Worm (Caenorhabditis elegans) whole organism, L1 larva: ENCODE measurements around the gene Y105C5A.15.

Experiments used
- C16A3.4 ChIP-seq: fragments of 150-350 bp; optimal IDR thresholded peaks from 2 replicates; lab custom pipeline; 2014; ENCODE audit warnings: missing biosample characterization, missing genetic modification characterization
- F16B12.6 ChIP-seq: fragments of 150-350 bp; optimal IDR thresholded peaks from 2 replicates; lab custom pipeline; 2014; ENCODE audit warnings: missing biosample characterization, missing genetic modification characterization
- aly-2 ChIP-seq: fragments of 150-350 bp; optimal IDR thresholded peaks from 2 replicates; lab custom pipeline; 2014; ENCODE audit warnings: missing biosample characterization, missing genetic modification characterization
- blmp-1 ChIP-seq: fragments of 150-350 bp; optimal IDR thresholded peaks from 2 replicates; lab custom pipeline; 2014; ENCODE audit warnings: missing biosample characterization, missing genetic modification characterization
- ceh-8 ChIP-seq: fragments of 200-800 bp; sonication (Bioruptor generic); optimal IDR thresholded peaks from 2 replicates; lab custom pipeline; 2018; ENCODE audit warnings: mild to moderate bottlenecking, missing genetic modification characterization, moderate library complexity, missing compliant biosample characterization
- ceh-82 ChIP-seq, 3 experiments: fragments of 150-350 bp in 1 of 3; sonication (generic microtip) in 2 of 3; optimal IDR thresholded peaks; 2 replicates each; lab custom pipeline; 2014 to 2017; ENCODE audit warnings: missing biosample characterization in 3 of 3, missing genetic modification characterization in 3 of 3
- ceh-88 ChIP-seq: fragments of 200-800 bp; sonication (Bioruptor generic); IDR thresholded peaks from 2 replicates; pipeline ENCODE4 v1.3.6; 2022; ENCODE audit warnings: missing genetic modification characterization, missing compliant biosample characterization
- dpl-1 ChIP-seq, 3 experiments: fragments of 150-350 bp in 2 of 3; sonication (generic microtip) in 1 of 3; optimal IDR thresholded peaks; 2 replicates each; lab custom pipeline; 2014 to 2017; ENCODE audit warnings: missing biosample characterization in 3 of 3, missing genetic modification characterization in 3 of 3, missing genetic modification reagents in 3 of 3
- dsc-1 ChIP-seq: sonication (generic microtip); optimal IDR thresholded peaks from 2 replicates; lab custom pipeline; 2016; ENCODE audit warnings: mild to moderate bottlenecking, missing genetic modification characterization, missing compliant biosample characterization
- efl-1 ChIP-seq, 4 experiments: fragments of 150-350 bp; optimal IDR thresholded peaks in 3 of 4; peaks in 1 of 4; 1 replicate in 1 of 4; 2 replicates in 3 of 4; lab custom pipeline; 2014; ENCODE audit warnings: missing biosample characterization in 2 of 4, missing genetic modification characterization in 2 of 4, missing genetic modification reagents in 2 of 4
- efl-3 ChIP-seq: fragments of 200-800 bp; sonication (Bioruptor generic); optimal IDR thresholded peaks from 2 replicates; lab custom pipeline; 2018; ENCODE audit warnings: mild to moderate bottlenecking, missing genetic modification characterization, missing compliant biosample characterization
- egl-13 ChIP-seq: sonication (generic microtip); optimal IDR thresholded peaks from 2 replicates; lab custom pipeline; 2016; ENCODE audit warnings: missing genotype, missing genetic modification reagents, missing genetic modification characterization, missing compliant biosample characterization
- elt-2 ChIP-seq: sonication (generic microtip); optimal IDR thresholded peaks from 2 replicates; lab custom pipeline; 2016; ENCODE audit warnings: missing genetic modification characterization, mild to moderate bottlenecking, inconsistent platforms, missing compliant biosample characterization, missing genetic modification reagents
- elt-3 ChIP-seq, 6 experiments: fragments of 150-350 bp in 1 of 6; sonication (generic microtip); optimal IDR thresholded peaks; 2 replicates each; lab custom pipeline; 2017 to 2018; ENCODE audit warnings: missing biosample characterization in 6 of 6, missing genetic modification characterization in 6 of 6, inconsistent platforms in 1 of 6
- fkh-10 ChIP-seq: sonication (generic microtip); optimal IDR thresholded peaks from 2 replicates; lab custom pipeline; 2017; ENCODE audit warnings: missing biosample characterization, missing genetic modification reagents, missing genetic modification characterization
- fkh-4 ChIP-seq: sonication (generic microtip); optimal IDR thresholded peaks from 2 replicates; lab custom pipeline; 2016; ENCODE audit warnings: missing compliant biosample characterization, missing genetic modification characterization, borderline replicate concordance
- fkh-8 ChIP-seq: sonication (generic microtip); optimal IDR thresholded peaks from 2 replicates; lab custom pipeline; 2016; ENCODE audit warnings: mild to moderate bottlenecking, missing genetic modification characterization, missing compliant biosample characterization
- grh-1 ChIP-seq: fragments of 200-800 bp; sonication (Bioruptor generic); IDR thresholded peaks from 2 replicates; pipeline ENCODE4 v1.3.6; 2022; ENCODE audit warnings: missing genetic modification reagents, missing genetic modification characterization, missing compliant biosample characterization
- hpl-2 ChIP-seq: fragments of 150-350 bp; optimal IDR thresholded peaks from 2 replicates; lab custom pipeline; 2014; ENCODE audit warnings: missing biosample characterization, missing genetic modification reagents, missing genetic modification characterization
- irx-1 ChIP-seq: sonication (generic microtip); optimal IDR thresholded peaks from 2 replicates; lab custom pipeline; 2016; ENCODE audit warnings: missing genetic modification characterization, missing compliant biosample characterization
- jun-1 ChIP-seq: fragments of 150-350 bp; optimal IDR thresholded peaks from 2 replicates; lab custom pipeline; 2014; ENCODE audit warnings: missing biosample characterization, missing genetic modification reagents, missing genetic modification characterization
- lin-14 ChIP-seq: fragments of 200-800 bp; sonication (Bioruptor generic); optimal IDR thresholded peaks from 2 replicates; lab custom pipeline; 2018; ENCODE audit warnings: mild to moderate bottlenecking, missing genetic modification characterization, moderate library complexity, missing compliant biosample characterization
- lin-15B ChIP-seq: fragments of 150-350 bp; sonication (generic microtip); optimal IDR thresholded peaks from 3 replicates; lab custom pipeline; 2014; ENCODE audit warnings: missing biosample characterization, missing genetic modification characterization
- lin-35 ChIP-seq, 2 experiments: fragments of 150-350 bp; optimal IDR thresholded peaks; 2 replicates each; lab custom pipeline; 2014; ENCODE audit warnings: missing biosample characterization in 2 of 2, missing genetic modification characterization in 2 of 2, missing genetic modification reagents in 2 of 2
- lir-3 ChIP-seq: sonication (generic microtip); optimal IDR thresholded peaks from 2 replicates; lab custom pipeline; 2016; ENCODE audit warnings: mild to moderate bottlenecking, missing genetic modification characterization, moderate library complexity, missing compliant biosample characterization; ENCODE audit not compliant: poor library complexity
- lsy-2 ChIP-seq, 2 experiments: fragments of 150-350 bp; optimal IDR thresholded peaks; 2 replicates each; lab custom pipeline; 2014; ENCODE audit warnings: missing biosample characterization in 2 of 2, missing genetic modification characterization in 2 of 2
- mef-2 ChIP-seq: fragments of 150-350 bp; optimal IDR thresholded peaks from 2 replicates; lab custom pipeline; 2014; ENCODE audit warnings: missing biosample characterization, missing genetic modification characterization
- mep-1 ChIP-seq: fragments of 150-350 bp; optimal IDR thresholded peaks from 2 replicates; lab custom pipeline; 2014; ENCODE audit warnings: missing biosample characterization, missing genetic modification characterization
- nhr-11 ChIP-seq: fragments of 150-350 bp; optimal IDR thresholded peaks from 2 replicates; lab custom pipeline; 2014; ENCODE audit warnings: missing biosample characterization, missing genetic modification characterization
- nhr-19 ChIP-seq: fragments of 200-800 bp; sonication (Bioruptor generic); conservative IDR thresholded peaks from 2 replicates; pipeline ENCODE4 v1.3.6; 2022; ENCODE audit warnings: missing genetic modification characterization, missing compliant biosample characterization
- nhr-20 ChIP-seq: sonication (generic microtip); optimal IDR thresholded peaks from 2 replicates; lab custom pipeline; 2016; ENCODE audit warnings: mild to moderate bottlenecking, missing genetic modification characterization, missing compliant biosample characterization
- nhr-237 ChIP-seq: fragments of 150-350 bp; optimal IDR thresholded peaks from 2 replicates; lab custom pipeline; 2014; ENCODE audit warnings: missing biosample characterization, missing genetic modification characterization
- nhr-47 ChIP-seq: sonication (generic microtip); optimal IDR thresholded peaks from 2 replicates; lab custom pipeline; 2016; ENCODE audit warnings: mild to moderate bottlenecking, missing genetic modification characterization, moderate library complexity, missing compliant biosample characterization
- nhr-71 ChIP-seq: sonication (generic microtip); optimal IDR thresholded peaks from 2 replicates; lab custom pipeline; 2016; ENCODE audit warnings: mild to moderate bottlenecking, missing genetic modification characterization, moderate library complexity, missing compliant biosample characterization
- nhr-77 ChIP-seq: fragments of 150-350 bp; optimal IDR thresholded peaks from 2 replicates; lab custom pipeline; 2014; ENCODE audit warnings: missing biosample characterization, missing genetic modification characterization
- nhr-85 ChIP-seq: sonication (generic microtip); peaks from one replicate; lab custom pipeline; 2016; ENCODE audit warnings: missing genetic modification characterization, inconsistent platforms, missing compliant biosample characterization
- pax-3 ChIP-seq: fragments of 200-800 bp; sonication (Bioruptor generic); optimal IDR thresholded peaks from 2 replicates; lab custom pipeline; 2018; ENCODE audit warnings: mild to moderate bottlenecking, missing genetic modification characterization, moderate library complexity, missing compliant biosample characterization
- rnt-1 ChIP-seq: sonication (generic microtip); optimal IDR thresholded peaks from 2 replicates; lab custom pipeline; 2016; ENCODE audit warnings: mild to moderate bottlenecking, missing genetic modification characterization, moderate library complexity, missing compliant biosample characterization
- snu-23 ChIP-seq: sonication (generic microtip); optimal IDR thresholded peaks from 2 replicates; lab custom pipeline; 2016; ENCODE audit warnings: missing genetic modification characterization, missing compliant biosample characterization
- sox-4 ChIP-seq: sonication (generic microtip); optimal IDR thresholded peaks from 2 replicates; lab custom pipeline; 2016; ENCODE audit warnings: missing genetic modification characterization, missing compliant biosample characterization
- sup-37 ChIP-seq: fragments of 200-800 bp; sonication (Bioruptor generic); optimal IDR thresholded peaks from 2 replicates; lab custom pipeline; 2018; ENCODE audit warnings: mild to moderate bottlenecking, missing genetic modification characterization, missing compliant biosample characterization
- swsn-7 ChIP-seq: sonication (generic microtip); optimal IDR thresholded peaks from 2 replicates; lab custom pipeline; 2016; ENCODE audit warnings: missing genetic modification characterization, missing compliant biosample characterization
- tbx-2 ChIP-seq: sonication (generic microtip); optimal IDR thresholded peaks from 2 replicates; lab custom pipeline; 2016; ENCODE audit warnings: missing genetic modification characterization, missing compliant biosample characterization
- unc-130 ChIP-seq: fragments of 150-350 bp; optimal IDR thresholded peaks from 2 replicates; lab custom pipeline; 2017; ENCODE audit warnings: missing biosample characterization, missing genetic modification characterization, inconsistent platforms
- unc-86 ChIP-seq: sonication (generic microtip); optimal IDR thresholded peaks from 2 replicates; lab custom pipeline; 2016; ENCODE audit warnings: missing genetic modification characterization, missing compliant biosample characterization
- unc-98 ChIP-seq: fragments of 200-800 bp; sonication (Bioruptor generic); IDR thresholded peaks from 2 replicates; pipeline ENCODE4 v1.3.6; 2022; ENCODE audit warnings: missing genetic modification characterization, missing compliant biosample characterization
- vab-15 ChIP-seq: sonication (generic microtip); optimal IDR thresholded peaks from 2 replicates; lab custom pipeline; 2017; ENCODE audit warnings: missing genotype, mild to moderate bottlenecking, missing genetic modification characterization, missing compliant biosample characterization
- xbp-1 ChIP-seq: sonication (generic microtip); optimal IDR thresholded peaks from 2 replicates; lab custom pipeline; 2016; ENCODE audit warnings: missing genetic modification characterization, missing compliant biosample characterization
- zip-4 ChIP-seq: fragments of 200-800 bp; sonication (Bioruptor generic); optimal IDR thresholded peaks from 2 replicates; lab custom pipeline; 2018; ENCODE audit warnings: mild to moderate bottlenecking, missing genetic modification characterization, moderate library complexity, missing compliant biosample characterization
- ztf-11 ChIP-seq, 2 experiments: sonication (generic microtip); optimal IDR thresholded peaks; 2 replicates each; lab custom pipeline; 2016 to 2017; ENCODE audit warnings: missing genetic modification characterization in 2 of 2, missing biosample characterization in 1 of 2, missing compliant biosample characterization in 1 of 2

The Y105C5A.15 gene

DNA sequence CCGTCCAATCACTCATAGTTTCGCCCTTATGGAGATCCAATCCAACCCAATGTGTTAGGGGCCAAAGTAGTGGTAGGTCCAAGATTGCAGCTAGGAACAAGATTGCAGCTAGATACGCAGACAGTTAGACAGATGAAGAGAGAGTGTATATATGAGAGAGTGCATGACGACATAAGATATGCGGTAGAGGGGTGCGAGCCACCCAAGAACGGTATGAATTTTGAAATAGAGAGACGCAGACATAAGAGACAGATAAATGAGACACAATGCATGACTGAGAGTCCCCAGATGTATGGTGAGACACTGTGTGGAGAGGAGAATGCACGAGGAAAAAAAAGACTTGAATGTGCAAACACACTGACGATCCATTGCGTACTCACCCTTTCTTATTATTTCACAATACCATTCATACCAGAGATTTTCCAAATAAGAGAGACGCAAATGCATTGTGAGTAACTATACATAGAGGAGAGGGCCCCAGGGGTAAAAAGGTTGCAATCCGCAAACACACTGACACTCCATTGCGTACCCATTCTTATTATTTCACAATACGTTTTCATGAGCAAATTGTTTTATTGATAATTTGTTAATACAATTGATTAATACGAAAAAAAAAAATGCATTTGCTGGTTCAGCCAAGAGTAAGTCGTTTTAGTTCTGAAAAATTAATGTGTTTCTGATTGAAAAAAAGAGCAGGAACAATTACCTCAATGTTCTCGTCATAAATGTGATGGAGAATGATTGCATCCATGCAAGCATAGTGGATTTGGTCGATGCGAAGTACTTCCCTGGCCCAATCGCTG lies 42.4 kb upstream of the Y105C5A.15 start, which contains the start of the genes Y105C5A.1268 and Y105C5A.1272:
Y105C5A.1268 (minus strand) TSS at position 51 of the 803 bp plus-strand sequence.
Y105C5A.1272 (plus strand) TSS at position 575 of the 803 bp plus-strand sequence.
- TF ChIP-seq fkh-4: peak; percentile 66
- TF ChIP-seq mef-2 (tag; lab: Kevin White, UChicago): peak; percentile 6
- TF ChIP-seq vab-15 (tag; lab: Kevin White, UChicago): peak; percentile 20
- TF ChIP-seq lsy-2 (tag; optimal IDR thresholded peaks at IDR 0.05; lab: Kevin White, UChicago): peak; percentile 90 to 91
- TF ChIP-seq rnt-1: peak; percentile 92
- peak; percentile 82 for TF ChIP-seq sup-37 (GFP tag; lab: Kevin White, UChicago)
- TF ChIP-seq efl-3: peak; percentile 46
- peak in 1 of 2 experiments; percentile 76 for TF ChIP-seq ztf-11 (tag; optimal IDR thresholded peaks at IDR 0.05; lab: Kevin White, UChicago)
- peak; percentile 87 for TF ChIP-seq ceh-8 (GFP tag; lab: Kevin White, UChicago)
- TF ChIP-seq elt-3 (tag; optimal IDR thresholded peaks at IDR 0.05; lab: Kevin White, UChicago): peak in 2 of 6 experiments; percentile 29 to 57
- TF ChIP-seq ceh-88 (GFP tag; lab: Robert Waterston, UW): peak; percentile 91
- TF ChIP-seq aly-2 (tag; lab: Kevin White, UChicago): peak; percentile 51
- peak; percentile 72 to 79 (median 74) for TF ChIP-seq ceh-82 (tag; optimal IDR thresholded peaks at IDR 0.05; lab: Kevin White, UChicago)
- TF ChIP-seq nhr-20 (tag; lab: Kevin White, UChicago): peak; percentile 93
- peak; percentile 87 to 94 for TF ChIP-seq efl-1 (optimal IDR thresholded peaks at IDR 0.05; lab: Kevin White, UChicago)
- peak; percentile 63 to 96 for TF ChIP-seq efl-1 (GFP tag; optimal IDR thresholded peaks at IDR 0.05 in 1 of 2; lab: Kevin White, UChicago)
- peak; percentile 75 for TF ChIP-seq unc-130
- TF ChIP-seq lin-14 (GFP tag; lab: Kevin White, UChicago): peak; percentile 95
- TF ChIP-seq pax-3 (tag; lab: Kevin White, UChicago): peak; percentile 90
- TF ChIP-seq nhr-11: peak; percentile 85
- peak; percentile 82 for TF ChIP-seq C16A3.4 (tag; lab: Kevin White, UChicago)
- peak; percentile 44 for TF ChIP-seq blmp-1 (tag; lab: Kevin White, UChicago)
- peak; percentile 91 for TF ChIP-seq elt-2 (tag; lab: Kevin White, UChicago)
- TF ChIP-seq fkh-8 (tag; lab: Kevin White, UChicago): peak; percentile 89
- peak; percentile 92 for TF ChIP-seq hpl-2 (GFP tag; lab: Kevin White, UChicago)
- peak; percentile 99 for TF ChIP-seq zip-4 (GFP tag; lab: Kevin White, UChicago)
- TF ChIP-seq lin-35 (GFP tag; optimal IDR thresholded peaks at IDR 0.05; lab: Kevin White, UChicago): peak; percentile 79 to 84
- TF ChIP-seq F16B12.6: peak; percentile 95
- peak; percentile 42 for TF ChIP-seq lin-15B (tag; lab: Kevin White, UChicago)
- TF ChIP-seq mep-1: peak; percentile 87
- TF ChIP-seq egl-13 (tag; lab: Kevin White, UChicago): peak; percentile 84
- peak; percentile 96 for TF ChIP-seq snu-23 (GFP tag; lab: Kevin White, UChicago)
- TF ChIP-seq fkh-10: peak; percentile 73
- peak; percentile 96 for TF ChIP-seq nhr-85
- peak; percentile 81 for TF ChIP-seq lir-3 (tag; lab: Kevin White, UChicago)
- peak; percentile 89 for TF ChIP-seq jun-1 (tag; lab: Kevin White, UChicago)
- peak; percentile 98 for TF ChIP-seq unc-86
- TF ChIP-seq nhr-71 (tag; lab: Kevin White, UChicago): peak; percentile 98
- TF ChIP-seq unc-98 (GFP tag; lab: Robert Waterston, UW): peak; percentile 88
- TF ChIP-seq nhr-237: peak; percentile 87
- TF ChIP-seq nhr-77 (tag; lab: Kevin White, UChicago): peak; percentile 87
- TF ChIP-seq swsn-7 (tag; lab: Kevin White, UChicago): peak; percentile 100
- TF ChIP-seq dpl-1 (GFP tag; optimal IDR thresholded peaks at IDR 0.05; lab: Kevin White, UChicago): peak; percentile 60 to 73 (median 63)
- peak; percentile 90 for TF ChIP-seq dsc-1 (tag; lab: Kevin White, UChicago)
- TF ChIP-seq nhr-47 (tag; lab: Kevin White, UChicago): peak; percentile 97
- peak; percentile 91 for TF ChIP-seq grh-1 (GFP tag; lab: Robert Waterston, UW)
- TF ChIP-seq irx-1 (tag; lab: Kevin White, UChicago): peak; percentile 85
- TF ChIP-seq nhr-19 (GFP tag; lab: Robert Waterston, UW): peak; percentile 95
- TF ChIP-seq sox-4 (tag; lab: Kevin White, UChicago): peak; percentile 70
- peak; percentile 96 for TF ChIP-seq tbx-2
- peak; percentile 91 for TF ChIP-seq xbp-1 (tag; lab: Kevin White, UChicago)
